Fruit fly (Drosophila melanogaster): ENCODE results near the gene CG4456.

The CG4456 gene

dm6 chr3L:9373374-9374004, 967 bp downstream of the CG4456 start:
- TF ChIP-seq Dif (GFP tag; optimal IDR thresholded peaks at IDR 0.05; ENCODE audit: partially characterized antibody) (peak; percentile 96), woc (GFP tag; optimal IDR thresholded peaks at IDR 0.05) (peak; percentile 1), h (GFP tag; optimal IDR thresholded peaks at IDR 0.05) (peak; percentile 77), ey (GFP tag; optimal IDR thresholded peaks at IDR 0.05) (peak; percentile 50), CG9705 (GFP tag; optimal IDR thresholded peaks at IDR 0.05) (peak; percentile 51), Hnf4 (GFP tag; optimal IDR thresholded peaks at IDR 0.05) (peak; percentile 63), rgr (GFP tag; optimal IDR thresholded peaks at IDR 0.05) (peak; percentile 82), Myc (optimal IDR thresholded peaks at IDR 0.05) (no peak), Hr78 (GFP tag; optimal IDR thresholded peaks at IDR 0.05) (no peak), fru (GFP tag; optimal IDR thresholded peaks at IDR 0.05) (peak; percentile 68), HLH106 (tag; optimal IDR thresholded peaks at IDR 0.05) (peak; percentile 47), Mio (GFP tag; optimal IDR thresholded peaks at IDR 0.05) (no peak), N (GFP tag; optimal IDR thresholded peaks at IDR 0.05) (no peak), OdsH (GFP tag; optimal IDR thresholded peaks at IDR 0.05) (peak; percentile 72), br (GFP tag; optimal IDR thresholded peaks at IDR 0.05) (peak; percentile 40), lola (GFP tag; optimal IDR thresholded peaks at IDR 0.05) (no peak), GATAd (GFP tag; optimal IDR thresholded peaks at IDR 0.05) (no peak), CG32264 (GFP tag; optimal IDR thresholded peaks at IDR 0.05) (no peak), dmrt93B (GFP tag; optimal IDR thresholded peaks at IDR 0.05) (peak; percentile 36), brk (GFP tag; optimal IDR thresholded peaks at IDR 0.05) (peak; percentile 63), dsf (GFP tag; optimal IDR thresholded peaks at IDR 0.05; ENCODE audit: borderline replicate concordance) (no peak), Abd-B (GFP tag; optimal IDR thresholded peaks at IDR 0.05) (no peak), Dfd (GFP tag; optimal IDR thresholded peaks at IDR 0.05) (no peak), pan (optimal IDR thresholded peaks at IDR 0.05) (no peak), Jra (GFP tag; optimal IDR thresholded peaks at IDR 0.05) (peak; percentile 37), tai (GFP tag; optimal IDR thresholded peaks at IDR 0.05) (no peak), Hr83 (GFP tag; optimal IDR thresholded peaks at IDR 0.05; ENCODE audit: poor library complexity, severe bottlenecking) (peak; percentile 75), sv (GFP tag; optimal IDR thresholded peaks at IDR 0.05) (peak; percentile 53), Rel (GFP tag; optimal IDR thresholded peaks at IDR 0.05) (no peak), Rel (tag; optimal IDR thresholded peaks at IDR 0.05) (peak; percentile 21), foxo (GFP tag; optimal IDR thresholded peaks at IDR 0.05) (peak in 1 of 2 experiments; percentile 83), sage (GFP tag; optimal IDR thresholded peaks at IDR 0.05) (peak; percentile 57), usp (GFP tag; optimal IDR thresholded peaks at IDR 0.05) (no peak), dl (GFP tag; optimal IDR thresholded peaks at IDR 0.05; ENCODE audit: insufficient read depth in 1 of 2, partially characterized antibody in 2 of 2) (peak; percentile 87 to 90), psq (GFP tag; optimal IDR thresholded peaks at IDR 0.05) (peak; percentile 47), jim (GFP tag; optimal IDR thresholded peaks at IDR 0.05) (no peak), CrebA (GFP tag; optimal IDR thresholded peaks at IDR 0.05; ENCODE audit: borderline replicate concordance) (no peak), Sp1 (GFP tag; optimal IDR thresholded peaks at IDR 0.05) (peak; percentile 80), Vsx2 (GFP tag; optimal IDR thresholded peaks at IDR 0.05; ENCODE audit: partially characterized antibody) (no peak)

- TF ChIP-seq Dfd (GFP tag; optimal IDR thresholded peaks at IDR 0.05) (no peak), Hr83 (GFP tag; optimal IDR thresholded peaks at IDR 0.05; ENCODE audit: poor library complexity, severe bottlenecking) (no peak), Hnf4 (GFP tag; optimal IDR thresholded peaks at IDR 0.05) (no peak), Vsx2 (GFP tag; optimal IDR thresholded peaks at IDR 0.05; ENCODE audit: partially characterized antibody) (no peak), h (GFP tag; optimal IDR thresholded peaks at IDR 0.05) (no peak), foxo (GFP tag; optimal IDR thresholded peaks at IDR 0.05) (no peak), tai (GFP tag; optimal IDR thresholded peaks at IDR 0.05) (no peak), sage (GFP tag; optimal IDR thresholded peaks at IDR 0.05) (no peak), Abd-B (GFP tag; optimal IDR thresholded peaks at IDR 0.05) (no peak), rgr (GFP tag; optimal IDR thresholded peaks at IDR 0.05) (no peak), dmrt93B (GFP tag; optimal IDR thresholded peaks at IDR 0.05) (no peak), fru (GFP tag; optimal IDR thresholded peaks at IDR 0.05) (no peak), Rel (GFP tag; optimal IDR thresholded peaks at IDR 0.05) (no peak), Rel (tag; optimal IDR thresholded peaks at IDR 0.05) (no peak), psq (GFP tag; optimal IDR thresholded peaks at IDR 0.05) (no peak)
Observed at dm6 chr3L:9375130-9375529, 2.6 kb downstream of the CG4456 start, which contains the start of gene CG4461. CG4461 (plus strand) TSS chr3L:9375430.
